Fruit fly (Drosophila melanogaster) whole organism, wandering third instar larva: ENCODE measurements around the gene CheB38b.

Source experiments
- Abd-B ChIP-seq: fragments of >200 bp; optimal IDR thresholded peaks from 2 replicates; lab custom pipeline; 2017; ENCODE audit warnings: missing biosample characterization, missing genetic modification characterization
- CG32264 ChIP-seq: fragments of 200-800 bp; sonication (Bioruptor generic); optimal IDR thresholded peaks from 2 replicates; lab custom pipeline; 2016; ENCODE audit warnings: missing biosample characterization, missing genetic modification characterization
- CG9705 ChIP-seq: fragments of 200-800 bp; sonication (Bioruptor generic); optimal IDR thresholded peaks from 2 replicates; lab custom pipeline; 2018; ENCODE audit warnings: missing biosample characterization, mild to moderate bottlenecking, missing genetic modification characterization
- CrebA ChIP-seq: fragments of 200-800 bp; sonication (Bioruptor generic); optimal IDR thresholded peaks from 2 replicates; lab custom pipeline; 2016; ENCODE audit warnings: missing biosample characterization, mild to moderate bottlenecking, missing genetic modification characterization, borderline replicate concordance
- Dfd ChIP-seq: fragments of >200 bp; optimal IDR thresholded peaks from 2 replicates; lab custom pipeline; 2017; ENCODE audit warnings: missing biosample characterization, missing genetic modification characterization
- GATAd ChIP-seq: sonication (Bioruptor generic); optimal IDR thresholded peaks from 2 replicates; lab custom pipeline; 2016; ENCODE audit warnings: missing biosample characterization, missing genetic modification characterization
- HLH106 ChIP-seq: fragments of 200-800 bp; optimal IDR thresholded peaks from 3 replicates; lab custom pipeline; 2019; ENCODE audit warnings: missing biosample characterization, mild to moderate bottlenecking, missing genetic modification characterization, moderate library complexity
- Hr78 ChIP-seq: fragments of >200 bp; optimal IDR thresholded peaks from 2 replicates; lab custom pipeline; 2017; ENCODE audit warnings: missing biosample characterization, missing genetic modification characterization
- Hr83 ChIP-seq: fragments of 200-300 bp; sonication (Bioruptor generic); optimal IDR thresholded peaks from 2 replicates; lab custom pipeline; 2016; ENCODE audit warnings: missing biosample characterization, mild to moderate bottlenecking, missing genetic modification characterization, moderate library complexity; ENCODE audit not compliant: poor library complexity, severe bottlenecking
- Jra ChIP-seq: sonication (Bioruptor generic); optimal IDR thresholded peaks from 2 replicates; lab custom pipeline; 2016; ENCODE audit warnings: missing biosample characterization, missing genetic modification characterization
- Mio ChIP-seq: sonication (Bioruptor generic); optimal IDR thresholded peaks from 2 replicates; lab custom pipeline; 2016; ENCODE audit warnings: missing biosample characterization, missing genetic modification characterization
- Myc ChIP-seq: fragments of >200 bp; optimal IDR thresholded peaks from 2 replicates; lab custom pipeline; 2017
- N ChIP-seq: fragments of >200 bp; optimal IDR thresholded peaks from 2 replicates; lab custom pipeline; 2018; ENCODE audit warnings: missing biosample characterization, missing external identifiers, missing genetic modification characterization
- OdsH ChIP-seq: fragments of 200-800 bp; sonication (Bioruptor generic); optimal IDR thresholded peaks from 2 replicates; lab custom pipeline; 2016; ENCODE audit warnings: missing biosample characterization, mild to moderate bottlenecking, missing genetic modification characterization
- Rel ChIP-seq, 2 experiments: fragments of 200-800 bp; sonication (Bioruptor generic) in 1 of 2; optimal IDR thresholded peaks; 2 replicates in 1 of 2; 3 replicates in 1 of 2; lab custom pipeline; 2016 to 2019; ENCODE audit warnings: mild to moderate bottlenecking in 2 of 2, missing biosample characterization in 2 of 2, missing genetic modification characterization in 2 of 2, moderate library complexity in 1 of 2
- Sp1 ChIP-seq: fragments of 200-800 bp; sonication (Bioruptor generic); optimal IDR thresholded peaks from 3 replicates; lab custom pipeline; 2019; ENCODE audit warnings: missing biosample characterization, mild to moderate bottlenecking, missing genetic modification characterization, moderate library complexity
- Vsx2 ChIP-seq: fragments of 200-300, 225-300 bp; sonication (Bioruptor generic); optimal IDR thresholded peaks from 2 replicates; lab custom pipeline; 2018; ENCODE audit warnings: missing biosample characterization, missing genetic modification characterization; ENCODE audit not compliant: partially characterized antibody
- br ChIP-seq: fragments of 200-800 bp; sonication (Bioruptor generic); optimal IDR thresholded peaks from 2 replicates; lab custom pipeline; 2016; ENCODE audit warnings: missing biosample characterization, missing genetic modification characterization
- brk ChIP-seq: fragments of 200-800 bp; sonication (Bioruptor generic); optimal IDR thresholded peaks from 2 replicates; lab custom pipeline; 2016; ENCODE audit warnings: missing biosample characterization, mild to moderate bottlenecking, missing genetic modification characterization
- dmrt93B ChIP-seq: fragments of 200-800 bp; sonication (Bioruptor generic); optimal IDR thresholded peaks from 2 replicates; lab custom pipeline; 2018; ENCODE audit warnings: missing biosample characterization, mild to moderate bottlenecking, missing genetic modification characterization
- dsf ChIP-seq: sonication (Bioruptor generic); optimal IDR thresholded peaks from 2 replicates; lab custom pipeline; 2016; ENCODE audit warnings: missing biosample characterization, missing genetic modification characterization, borderline replicate concordance
- ey ChIP-seq: fragments of 200-800 bp; sonication (Bioruptor generic); optimal IDR thresholded peaks from 2 replicates; lab custom pipeline; 2016; ENCODE audit warnings: missing biosample characterization, missing genetic modification characterization
- foxo ChIP-seq, 2 experiments: fragments of 200-800 bp; sonication (Bioruptor generic); optimal IDR thresholded peaks; 2 replicates in 1 of 2; 3 replicates in 1 of 2; lab custom pipeline; 2016 to 2017; ENCODE audit warnings: missing biosample characterization in 2 of 2, missing genetic modification characterization in 2 of 2
- fru ChIP-seq: fragments of 200-800 bp; sonication (Bioruptor generic); optimal IDR thresholded peaks from 3 replicates; lab custom pipeline; 2016; ENCODE audit warnings: missing biosample characterization, mild to moderate bottlenecking, missing genetic modification characterization
- h ChIP-seq: fragments of 200-800 bp; sonication (Bioruptor generic); optimal IDR thresholded peaks from 3 replicates; lab custom pipeline; 2016; ENCODE audit warnings: missing biosample characterization, mild to moderate bottlenecking, missing genetic modification characterization
- jim ChIP-seq: fragments of 175-275, 200-325 bp; sonication (Bioruptor generic); optimal IDR thresholded peaks from 2 replicates; lab custom pipeline; 2016; ENCODE audit warnings: missing biosample characterization, mild to moderate bottlenecking, missing genetic modification characterization
- lola ChIP-seq: fragments of >200 bp; optimal IDR thresholded peaks from 2 replicates; lab custom pipeline; 2017; ENCODE audit warnings: missing biosample characterization, missing genetic modification characterization
- pan ChIP-seq: fragments of >200 bp; optimal IDR thresholded peaks from 2 replicates; lab custom pipeline; 2017
- psq ChIP-seq: fragments of 200-800 bp; sonication (Bioruptor generic); optimal IDR thresholded peaks from 3 replicates; lab custom pipeline; 2017; ENCODE audit warnings: missing biosample characterization, mild to moderate bottlenecking, missing genetic modification characterization, moderate library complexity
- rgr ChIP-seq: fragments of 200-800 bp; sonication (Bioruptor generic); optimal IDR thresholded peaks from 3 replicates; lab custom pipeline; 2016; ENCODE audit warnings: missing biosample characterization, mild to moderate bottlenecking, missing genetic modification characterization
- sage ChIP-seq: fragments of 200-800 bp; sonication (Bioruptor generic); optimal IDR thresholded peaks from 2 replicates; lab custom pipeline; 2016; ENCODE audit warnings: missing biosample characterization, mild to moderate bottlenecking, missing genetic modification characterization
- sv ChIP-seq: fragments of 200-800 bp; sonication (Bioruptor generic); optimal IDR thresholded peaks from 3 replicates; lab custom pipeline; 2016; ENCODE audit warnings: missing biosample characterization, missing genetic modification characterization
- tai ChIP-seq: sonication (Bioruptor generic); optimal IDR thresholded peaks from 2 replicates; lab custom pipeline; 2016; ENCODE audit warnings: missing biosample characterization, missing genetic modification characterization
- woc ChIP-seq: sonication (Bioruptor generic); optimal IDR thresholded peaks from 2 replicates; lab custom pipeline; 2016; ENCODE audit warnings: missing biosample characterization, mild to moderate bottlenecking, missing genetic modification characterization

Gene CheB38b

DNA sequence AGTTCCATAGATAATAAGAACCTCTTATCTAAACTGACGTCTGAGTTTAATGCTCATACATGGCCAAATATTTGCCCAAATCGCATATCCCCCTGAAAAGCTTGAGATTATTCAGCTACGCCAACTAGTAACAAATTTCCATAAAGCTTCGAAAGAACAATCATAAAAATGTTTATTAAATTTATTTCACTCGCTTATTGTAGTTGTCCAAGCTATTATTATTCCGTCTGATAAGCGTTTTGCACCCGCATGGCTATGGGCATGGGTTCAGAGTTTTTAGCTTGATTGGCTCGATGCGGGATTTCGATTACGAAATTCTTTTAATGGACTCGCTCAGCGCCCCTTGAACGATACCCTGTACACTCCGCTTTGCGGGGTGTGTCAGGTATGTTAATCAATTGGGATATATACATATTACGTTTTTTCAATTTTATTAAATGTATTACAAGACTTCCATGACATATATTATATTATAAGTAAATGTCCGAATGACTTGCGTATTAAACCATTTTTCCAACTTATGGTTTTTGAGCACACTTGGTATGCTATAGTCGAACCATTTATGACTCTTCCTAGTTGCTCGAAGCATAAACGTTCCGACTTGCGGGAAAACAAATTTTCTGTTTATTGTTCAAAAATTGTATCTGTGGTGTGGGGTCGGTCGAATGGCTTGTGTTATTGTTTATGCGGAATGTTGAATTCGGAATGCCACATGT lies 11.3 kb downstream of the CheB38b start (continued):
- TF ChIP-seq CG9705 (GFP tag; lab: Kevin White, UChicago), result no peak
- peak; percentile 21 for TF ChIP-seq woc (GFP tag; lab: Kevin White, UChicago)
- TF ChIP-seq OdsH (GFP tag; lab: Kevin White, UChicago), result peak; percentile 77

DNA sequence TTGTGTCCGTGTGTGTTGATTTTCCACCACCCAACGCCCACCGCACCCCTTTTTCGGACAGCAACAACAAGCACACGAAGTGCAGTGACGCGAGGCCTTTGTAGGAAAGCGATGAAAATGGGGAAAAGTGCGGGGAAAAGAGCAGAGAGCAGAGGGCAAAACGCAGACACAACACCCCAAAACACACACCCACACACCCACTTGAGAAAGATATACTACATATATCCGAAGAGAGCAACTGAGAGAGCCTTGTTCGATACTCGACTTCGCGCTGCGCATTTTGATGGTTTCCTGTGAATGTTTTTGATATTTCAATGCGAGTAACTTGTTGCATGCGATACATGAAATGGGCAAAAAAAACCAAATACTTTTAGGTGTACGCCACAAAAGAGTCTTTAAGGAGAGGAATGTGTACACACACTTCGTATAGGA lies 13.3 kb downstream of the CheB38b start:
- TF ChIP-seq Rel (GFP tag; optimal IDR thresholded peaks at IDR 0.05; lab: Kevin White, UChicago) (no peak), Rel (tag; optimal IDR thresholded peaks at IDR 0.05; lab: Kevin White, UChicago) (no peak), psq (GFP tag; lab: Kevin White, UChicago) (peak; percentile 22), Mio (GFP tag; lab: Kevin White, UChicago) (no peak), foxo (GFP tag; optimal IDR thresholded peaks at IDR 0.05; lab: Kevin White, UChicago) (no peak)
- TF ChIP-seq, all 38 proteins: peak for 1

DNA sequence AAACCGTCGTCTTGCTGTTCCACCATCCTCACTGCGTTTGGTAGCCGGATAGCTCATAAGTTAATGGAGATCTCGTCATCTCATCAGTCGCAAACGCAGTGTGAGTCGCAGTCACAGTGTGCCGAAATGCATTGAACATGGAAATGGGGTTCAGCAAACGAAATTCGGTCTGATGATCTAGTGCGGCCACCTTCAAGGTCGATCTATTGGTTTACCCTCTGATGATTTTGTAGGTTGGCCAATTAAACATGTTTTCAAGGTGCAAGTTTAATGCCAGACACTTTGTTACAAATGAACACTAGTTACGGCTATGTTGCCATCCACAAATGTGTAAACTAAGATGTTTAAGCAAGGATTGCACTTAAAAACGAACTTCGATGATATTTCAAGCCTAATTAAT lies 14.2 kb downstream of the CheB38b start:
- TF ChIP-seq GATAd (no peak), OdsH (GFP tag; lab: Kevin White, UChicago) (no peak), rgr (no peak), h (GFP tag; lab: Kevin White, UChicago) (no peak), dmrt93B (GFP tag; lab: Kevin White, UChicago) (no peak), ey (GFP tag; lab: Kevin White, UChicago) (no peak), N (no peak), tai (GFP tag; lab: Kevin White, UChicago) (no peak), foxo (GFP tag; optimal IDR thresholded peaks at IDR 0.05; lab: Kevin White, UChicago) (no peak), psq (GFP tag; lab: Kevin White, UChicago) (no peak), dsf (no peak), sage (GFP tag; lab: Kevin White, UChicago) (no peak), Mio (GFP tag; lab: Kevin White, UChicago) (no peak), CG9705 (GFP tag; lab: Kevin White, UChicago) (no peak)

DNA sequence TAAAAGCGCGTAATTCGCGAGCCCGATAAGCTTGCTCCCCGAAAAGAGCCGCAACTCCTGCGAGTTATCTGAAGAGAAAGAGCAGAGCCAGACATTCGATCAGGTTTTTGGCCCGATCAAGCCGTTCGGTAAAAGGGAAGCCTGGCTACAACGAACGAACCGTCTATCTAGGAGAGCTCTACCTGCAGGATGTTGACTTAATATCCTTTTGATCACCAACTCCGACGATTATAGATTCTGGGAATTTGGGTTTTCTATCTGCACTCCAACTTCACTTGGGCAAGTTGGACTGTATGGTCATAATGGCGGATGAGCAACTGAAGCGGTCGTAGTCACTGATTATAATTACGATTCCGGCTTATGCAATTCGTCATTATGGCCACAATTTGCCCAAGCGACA lies 14.9 kb downstream of the CheB38b start:
- TF ChIP-seq dsf, result no peak
- TF ChIP-seq Hr83 (GFP tag; lab: Kevin White, UChicago), result no peak
- no peak for TF ChIP-seq GATAd
- no peak for TF ChIP-seq br (GFP tag; lab: Kevin White, UChicago)
- TF ChIP-seq Dfd (GFP tag; lab: Kevin White, UChicago), result no peak
- TF ChIP-seq Hr78 (GFP tag; lab: Kevin White, UChicago), result no peak
- TF ChIP-seq Rel (GFP tag; optimal IDR thresholded peaks at IDR 0.05; lab: Kevin White, UChicago), result no peak
- no peak for TF ChIP-seq Rel (tag; optimal IDR thresholded peaks at IDR 0.05; lab: Kevin White, UChicago)
- TF ChIP-seq CG9705 (GFP tag; lab: Kevin White, UChicago), result no peak
- no peak for TF ChIP-seq sv (GFP tag; lab: Kevin White, UChicago)
- TF ChIP-seq Vsx2 (GFP tag; lab: Kevin White, UChicago), result no peak
- TF ChIP-seq fru, result peak; percentile 21
- TF ChIP-seq sage (GFP tag; lab: Kevin White, UChicago), result peak; percentile 23
- TF ChIP-seq Jra (GFP tag; lab: Kevin White, UChicago), result no peak
- no peak for TF ChIP-seq lola (GFP tag; lab: Kevin White, UChicago)
- TF ChIP-seq CG32264 (GFP tag; lab: Kevin White, UChicago), result no peak
- TF ChIP-seq OdsH (GFP tag; lab: Kevin White, UChicago), result no peak
- peak; percentile 38 for TF ChIP-seq dmrt93B (GFP tag; lab: Kevin White, UChicago)
- TF ChIP-seq pan (lab: Kevin White, UChicago), result no peak
- no peak for TF ChIP-seq Sp1 (GFP tag; lab: Kevin White, UChicago)
- TF ChIP-seq ey (GFP tag; lab: Kevin White, UChicago), result peak; percentile 33
- TF ChIP-seq jim (GFP tag; lab: Kevin White, UChicago), result no peak
- TF ChIP-seq h (GFP tag; lab: Kevin White, UChicago), result peak; percentile 71
- no peak for TF ChIP-seq tai (GFP tag; lab: Kevin White, UChicago)
- TF ChIP-seq HLH106 (tag; lab: Kevin White, UChicago), result peak; percentile 65
- no peak for TF ChIP-seq Mio (GFP tag; lab: Kevin White, UChicago)
- no peak for TF ChIP-seq Abd-B (GFP tag; lab: Kevin White, UChicago)
- TF ChIP-seq woc (GFP tag; lab: Kevin White, UChicago), result peak; percentile 59
- TF ChIP-seq N, result no peak
- no peak for TF ChIP-seq psq (GFP tag; lab: Kevin White, UChicago)
- TF ChIP-seq CrebA (GFP tag; lab: Kevin White, UChicago), result no peak
- TF ChIP-seq rgr, result peak; percentile 11
- no peak for TF ChIP-seq Myc (lab: Kevin White, UChicago)
- no peak for TF ChIP-seq brk
- TF ChIP-seq foxo (GFP tag; optimal IDR thresholded peaks at IDR 0.05; lab: Kevin White, UChicago), result peak in 1 of 2 experiments; percentile 47
